Worm (Caenorhabditis elegans) whole organism, late embryonic: ENCODE data around the gene ark-1.
"Not testable (repeated sequence)": the region's sequence is repeated elsewhere in the genome, so short reads cannot be mapped to it uniquely, and the experiment has no call there.

Experiments
- C08G9.2 ChIP-seq: sonication (generic microtip); optimal IDR thresholded peaks from 2 replicates; lab custom pipeline; 2016; ENCODE audit warnings: mild to moderate bottlenecking, missing genetic modification characterization, moderate library complexity, missing compliant biosample characterization
- C38D4.7 ChIP-seq: fragments of 200-800 bp; sonication (Bioruptor generic); optimal IDR thresholded peaks from 2 replicates; lab custom pipeline; 2018; ENCODE audit warnings: mild to moderate bottlenecking, missing genetic modification characterization, moderate library complexity, missing compliant biosample characterization
- Y22D7AL.16 ChIP-seq: sonication (generic microtip); optimal IDR thresholded peaks from 2 replicates; lab custom pipeline; 2016; ENCODE audit warnings: missing genetic modification characterization, missing compliant biosample characterization
- ama-1 ChIP-seq: fragments of 150-350 bp; optimal IDR thresholded peaks from 2 replicates; lab custom pipeline; 2014
- ceh-19 ChIP-seq: fragments of 200-800 bp; sonication (Bioruptor generic); optimal IDR thresholded peaks from 2 replicates; lab custom pipeline; 2018; ENCODE audit warnings: mild to moderate bottlenecking, missing genetic modification characterization, missing compliant biosample characterization
- ceh-2 ChIP-seq: sonication (generic microtip); optimal IDR thresholded peaks from 2 replicates; lab custom pipeline; 2016; ENCODE audit warnings: missing genotype, missing genetic modification characterization, missing compliant biosample characterization
- ceh-31 ChIP-seq: sonication (generic microtip); optimal IDR thresholded peaks from 2 replicates; lab custom pipeline; 2016; ENCODE audit warnings: missing genetic modification characterization, missing compliant biosample characterization
- ceh-48 ChIP-seq: sonication (generic microtip); optimal IDR thresholded peaks from 2 replicates; lab custom pipeline; 2016; ENCODE audit warnings: missing genetic modification characterization, inconsistent platforms, missing compliant biosample characterization
- ceh-9 ChIP-seq: sonication (generic microtip); optimal IDR thresholded peaks from 2 replicates; lab custom pipeline; 2016; ENCODE audit warnings: mild to moderate bottlenecking, missing genetic modification characterization, inconsistent platforms, missing compliant biosample characterization
- che-1 ChIP-seq: sonication (generic microtip); optimal IDR thresholded peaks from 2 replicates; lab custom pipeline; 2016; ENCODE audit warnings: mild to moderate bottlenecking, missing genetic modification characterization, missing compliant biosample characterization
- elt-2 ChIP-seq: sonication (generic microtip); optimal IDR thresholded peaks from 2 replicates; lab custom pipeline; 2016; ENCODE audit warnings: missing genetic modification reagents, missing genetic modification characterization, missing compliant biosample characterization
- ets-4 ChIP-seq: sonication (generic microtip); optimal IDR thresholded peaks from 2 replicates; lab custom pipeline; 2016; ENCODE audit warnings: missing genetic modification characterization, missing compliant biosample characterization
- fkh-10 ChIP-seq: fragments of 150-350 bp; optimal IDR thresholded peaks from 2 replicates; lab custom pipeline; 2014; ENCODE audit warnings: missing biosample characterization, missing genetic modification reagents, missing genetic modification characterization
- hlh-8 ChIP-seq: sonication (generic microtip); optimal IDR thresholded peaks from 2 replicates; lab custom pipeline; 2016; ENCODE audit warnings: missing genotype, missing genetic modification characterization, missing compliant biosample characterization
- lim-6 ChIP-seq: sonication (generic microtip); optimal IDR thresholded peaks from 2 replicates; lab custom pipeline; 2016; ENCODE audit warnings: missing genetic modification characterization, missing compliant biosample characterization
- nfya-1 ChIP-seq: sonication (generic microtip); optimal IDR thresholded peaks from 2 replicates; lab custom pipeline; 2017; ENCODE audit warnings: missing genetic modification characterization, mild to moderate bottlenecking, missing compliant biosample characterization, antibody characterized with exemption, moderate library complexity
- pag-3 ChIP-seq: sonication (generic microtip); optimal IDR thresholded peaks from 2 replicates; lab custom pipeline; 2016; ENCODE audit warnings: missing compliant biosample characterization, missing genetic modification characterization, borderline replicate concordance
- pax-1 ChIP-seq: fragments of 150-350 bp; optimal IDR thresholded peaks from 2 replicates; lab custom pipeline; 2014; ENCODE audit warnings: missing biosample characterization, missing genetic modification characterization
- pha-2 ChIP-seq: sonication (generic microtip); optimal IDR thresholded peaks from 2 replicates; lab custom pipeline; 2017; ENCODE audit warnings: mild to moderate bottlenecking, missing genetic modification characterization, missing compliant biosample characterization
- pqm-1 ChIP-seq: sonication (generic microtip); optimal IDR thresholded peaks from 2 replicates; lab custom pipeline; 2016; ENCODE audit warnings: missing genetic modification characterization, missing compliant biosample characterization
- ref-2 ChIP-seq: sonication (generic microtip); optimal IDR thresholded peaks from 2 replicates; lab custom pipeline; 2016; ENCODE audit warnings: missing genetic modification characterization, missing compliant biosample characterization
- sdc-2 ChIP-seq: sonication (generic microtip); optimal IDR thresholded peaks from 2 replicates; lab custom pipeline; 2016; ENCODE audit warnings: missing genotype, missing genetic modification characterization, missing compliant biosample characterization
- sox-2 ChIP-seq: fragments of 200-800 bp; sonication (Bioruptor generic); IDR thresholded peaks from 2 replicates; pipeline ENCODE4 v1.3.6; 2022; ENCODE audit warnings: missing genetic modification reagents, missing genetic modification characterization, missing compliant biosample characterization
- tbx-2 ChIP-seq: sonication (generic microtip); optimal IDR thresholded peaks from 2 replicates; lab custom pipeline; 2016; ENCODE audit warnings: missing genetic modification characterization, missing compliant biosample characterization
- tbx-7 ChIP-seq: sonication (generic microtip); optimal IDR thresholded peaks from 2 replicates; lab custom pipeline; 2016; ENCODE audit warnings: missing genotype, missing genetic modification characterization, missing compliant biosample characterization
- unc-42 ChIP-seq: sonication (generic microtip); optimal IDR thresholded peaks from 2 replicates; lab custom pipeline; 2016; ENCODE audit warnings: missing genotype, missing genetic modification characterization, missing compliant biosample characterization
- unc-55 ChIP-seq: sonication (generic microtip); optimal IDR thresholded peaks from 2 replicates; lab custom pipeline; 2017; ENCODE audit warnings: missing biosample characterization, missing genetic modification reagents, missing genetic modification characterization
- zip-5 ChIP-seq: sonication (generic microtip); optimal IDR thresholded peaks from 2 replicates; lab custom pipeline; 2016; ENCODE audit warnings: missing genetic modification characterization, missing compliant biosample characterization
- ztf-16 ChIP-seq: sonication (generic microtip); optimal IDR thresholded peaks from 2 replicates; lab custom pipeline; 2017; ENCODE audit warnings: missing genetic modification characterization, missing compliant biosample characterization

ark-1 gene

DNA sequence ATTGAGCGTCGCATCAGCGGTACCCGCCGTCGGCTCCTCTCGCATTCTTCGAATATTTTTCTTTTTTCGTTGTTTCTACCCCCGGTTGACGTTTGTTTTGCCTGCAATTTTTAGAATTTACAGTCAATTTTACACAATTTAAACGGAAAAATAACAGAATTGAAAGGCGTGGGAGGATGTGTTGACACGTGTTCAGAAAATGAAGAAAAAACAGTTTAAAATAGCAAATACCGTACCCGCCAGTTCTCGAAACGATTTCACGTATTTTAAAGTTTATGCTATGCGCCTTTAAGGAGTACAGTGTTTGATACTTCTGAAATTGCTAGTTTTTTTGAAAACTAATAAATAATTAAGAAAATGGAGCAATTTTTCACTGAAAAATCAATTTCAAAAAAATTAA lies at the start of gene ark-1:
TSS of gene ark-1 (minus strand) at position 101 of the 400 bp plus-strand sequence.
- no peak for TF ChIP-seq che-1 (tag; lab: Kevin White, UChicago)
- no peak for TF ChIP-seq ref-2
- TF ChIP-seq, all 69 proteins: peak for 0

DNA sequence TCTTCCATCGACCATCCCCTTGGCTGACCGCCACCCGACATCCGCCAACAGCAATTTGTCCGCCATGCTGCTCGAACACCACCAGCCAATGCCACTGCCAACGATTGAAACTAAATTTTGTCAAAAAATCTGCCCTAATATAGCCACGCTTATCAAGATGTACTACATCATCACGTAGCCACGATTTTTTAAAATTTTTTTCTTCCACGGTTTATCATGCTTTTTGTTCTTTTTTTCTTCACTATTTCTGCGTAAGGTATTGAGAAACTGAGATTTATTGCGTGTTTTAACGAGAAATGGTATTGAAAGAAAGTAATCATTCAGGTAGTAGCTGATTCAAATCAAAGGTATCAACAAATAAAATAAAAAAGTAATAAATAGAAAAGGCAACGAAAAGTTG lies 46.3 kb upstream of the ark-1 start, which contains the start of gene T23B5.6:
TSS of gene T23B5.6 (minus strand) at position 101 of the 400 bp plus-strand sequence.
- not testable (repeated sequence) for TF ChIP-seq unc-55 (GFP tag; lab: Kevin White, UChicago); zip-5 (tag; lab: Kevin White, UChicago); lim-6 (tag; lab: Kevin White, UChicago)

DNA sequence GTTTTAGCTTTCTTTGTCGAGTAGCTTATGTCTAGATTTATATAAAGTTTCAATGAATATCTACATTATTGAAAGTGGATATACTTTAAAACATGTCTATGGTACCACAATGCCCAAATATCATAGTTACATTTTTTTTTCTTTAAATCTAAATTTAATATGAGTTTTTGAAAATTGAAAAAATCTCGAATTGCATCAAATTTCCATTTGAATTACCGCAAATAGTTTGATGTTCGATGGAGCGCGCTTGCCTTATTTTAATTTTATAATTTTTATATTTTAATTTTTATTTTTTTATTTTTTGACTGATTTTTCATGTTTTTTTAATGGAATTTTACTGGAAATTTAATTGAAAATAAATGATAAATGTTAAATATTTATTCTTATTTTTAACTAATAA lies 43.9 kb upstream of the ark-1 start, which contains the start of gene T23B5.4:
TSS of gene T23B5.4 (plus strand) at position 301 of the 400 bp plus-strand sequence.
- TF ChIP-seq ref-2, result no peak
- no peak for TF ChIP-seq ceh-48 (tag; lab: Kevin White, UChicago)
- no peak for TF ChIP-seq che-1 (tag; lab: Kevin White, UChicago)
- TF ChIP-seq tbx-2, result no peak
- no peak for TF ChIP-seq ceh-9
- no peak for TF ChIP-seq ceh-19
- no peak for TF ChIP-seq pqm-1 (tag; lab: Kevin White, UChicago)
- TF ChIP-seq sox-2 (GFP tag; lab: Robert Waterston, UW), result no peak

- TF ChIP-seq pax-1 (tag; lab: Kevin White, UChicago) (no peak), zip-5 (tag; lab: Kevin White, UChicago) (peak; percentile 74), elt-2 (tag; lab: Kevin White, UChicago) (no peak), C08G9.2 (tag; lab: Kevin White, UChicago) (peak; percentile 74), ceh-2 (tag; lab: Kevin White, UChicago) (peak; percentile 67), fkh-10 (GFP tag; lab: Kevin White, UChicago) (no peak), C38D4.7 (GFP tag; lab: Kevin White, UChicago) (no peak), hlh-8 (tag; lab: Kevin White, UChicago) (no peak), lim-6 (tag; lab: Kevin White, UChicago) (no peak), ztf-16 (tag; lab: Kevin White, UChicago) (no peak), tbx-2 (peak; percentile 19), Y22D7AL.16 (tag; lab: Kevin White, UChicago) (no peak), ets-4 (tag; lab: Kevin White, UChicago) (peak; percentile 4), ceh-31 (tag; lab: Kevin White, UChicago) (peak; percentile 81), unc-42 (tag; lab: Kevin White, UChicago) (peak; percentile 40), tbx-7 (peak; percentile 32)
Observed at ce11 chrIV:12653094-12653493, 22.3 kb upstream of the ark-1 start, which contains the start of the genes wdfy-3 and C26H9A.4. wdfy-3 (plus strand) TSS chrIV:12653401. C26H9A.4 (plus strand) TSS chrIV:12653410.

DNA sequence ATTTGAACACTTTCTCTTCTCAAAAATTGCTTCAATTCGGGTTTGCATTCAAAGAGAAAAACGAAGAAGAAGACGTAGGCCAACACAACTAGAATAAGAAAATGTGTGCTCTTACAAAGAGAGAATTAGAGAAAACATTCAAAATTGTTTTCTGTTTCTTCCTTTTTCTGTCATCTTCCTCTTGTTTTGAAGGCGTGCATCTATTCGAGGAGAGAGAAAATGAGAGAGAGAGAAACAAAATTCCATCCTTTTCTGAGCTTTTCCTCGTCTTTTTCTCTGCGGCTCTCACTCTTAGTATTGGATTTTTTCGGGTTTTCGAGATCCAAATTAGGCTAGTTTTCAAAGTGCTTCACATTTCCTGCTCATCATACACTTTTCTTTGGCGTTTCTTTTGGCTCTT lies 20.7 kb upstream of the ark-1 start:
- TF ChIP-seq nfya-1 (peak; percentile 62), unc-55 (GFP tag; lab: Kevin White, UChicago) (peak; percentile 23), ceh-48 (tag; lab: Kevin White, UChicago) (peak; percentile 25), tbx-2 (peak; percentile 5), ceh-9 (no peak), ceh-31 (tag; lab: Kevin White, UChicago) (peak; percentile 55), ama-1 (lab: Kevin White, UChicago) (no peak), unc-42 (tag; lab: Kevin White, UChicago) (peak; percentile 79)

DNA sequence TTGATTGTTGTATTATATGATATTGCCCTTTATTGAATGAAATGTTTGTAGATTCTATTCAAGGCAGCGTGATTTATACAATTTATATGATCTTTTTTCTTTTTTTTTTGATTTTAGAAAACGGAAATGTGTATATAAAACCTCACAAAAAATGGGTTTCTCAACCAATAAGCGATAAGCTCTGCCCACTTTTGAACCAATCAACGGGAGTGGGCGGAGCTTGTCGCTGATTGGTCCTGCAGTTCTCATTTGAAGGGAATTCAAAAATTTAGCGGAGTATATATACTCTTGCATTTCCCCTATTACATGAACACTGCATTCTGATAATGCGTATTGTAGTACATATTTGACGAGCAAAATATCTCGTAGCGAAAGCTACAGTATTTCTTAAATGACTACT lies 19.8 kb upstream of the ark-1 start:
- no peak for TF ChIP-seq ceh-19
- TF ChIP-seq pha-2 (tag; lab: Kevin White, UChicago), result no peak
- no peak for TF ChIP-seq ceh-31 (tag; lab: Kevin White, UChicago)
- TF ChIP-seq tbx-7, result no peak
- TF ChIP-seq nfya-1, result peak; percentile 91
- no peak for TF ChIP-seq sdc-2 (tag; lab: Kevin White, UChicago)
- TF ChIP-seq ceh-2 (tag; lab: Kevin White, UChicago), result no peak
- no peak for TF ChIP-seq pag-3 (tag; lab: Kevin White, UChicago)
